Fruit fly (Drosophila melanogaster): ENCODE results near the gene Gcn2.

Gene Gcn2

dm6 chr3R:31404499-31405276 is 9.2 kb downstream of the Gcn2 start, which contains the start of gene Gprk2 (continued):
- TF ChIP-seq en (GFP tag; optimal IDR thresholded peaks at IDR 0.05) (peak; percentile 100), CG13775 (GFP tag; optimal IDR thresholded peaks at IDR 0.05) (peak; percentile 100), Six4 (GFP tag; optimal IDR thresholded peaks at IDR 0.05) (peak; percentile 100), CG4360 (GFP tag; IDR thresholded peaks at IDR 0.05) (peak; percentile 96), H2.0 (GFP tag; IDR thresholded peaks at IDR 0.05) (peak; percentile 100), Sry-δ (GFP tag; optimal IDR thresholded peaks at IDR 0.05) (peak; percentile 86), ash1 (GFP tag; optimal IDR thresholded peaks at IDR 0.05) (peak; percentile 99), tup (GFP tag; optimal IDR thresholded peaks at IDR 0.05) (peak; percentile 100), jing (GFP tag; optimal IDR thresholded peaks at IDR 0.05) (peak; percentile 100), Ssrp (tag; optimal IDR thresholded peaks at IDR 0.05) (peak; percentile 100), lmd (GFP tag; IDR thresholded peaks at IDR 0.05) (peak; percentile 100), CG11398 (GFP tag; optimal IDR thresholded peaks at IDR 0.05) (peak; percentile 100), dysf (GFP tag; IDR thresholded peaks at IDR 0.05) (peak; percentile 100), wor (GFP tag; IDR thresholded peaks at IDR 0.05) (peak; percentile 100), Fer1 (GFP tag; optimal IDR thresholded peaks at IDR 0.05) (peak; percentile 100), schlank (tag; optimal IDR thresholded peaks at IDR 0.05) (peak; percentile 99), gem (tag; optimal IDR thresholded peaks at IDR 0.05) (peak; percentile 100), Optix (GFP tag; IDR thresholded peaks at IDR 0.05) (peak; percentile 100), Fer2 (tag; optimal IDR thresholded peaks at IDR 0.05) (peak; percentile 99), Jarid2 (GFP tag; optimal IDR thresholded peaks at IDR 0.05) (peak; percentile 98), E2f2 (GFP tag; IDR thresholded peaks at IDR 0.05) (peak; percentile 96), CHES-1-like (GFP tag; optimal IDR thresholded peaks at IDR 0.05) (peak; percentile 100), gcm2 (GFP tag; optimal IDR thresholded peaks at IDR 0.05) (peak; percentile 99), Side (GFP tag; optimal IDR thresholded peaks at IDR 0.05) (peak; percentile 100), Deaf1 (tag; optimal IDR thresholded peaks at IDR 0.05) (peak; percentile 92), abd-A (tag; optimal IDR thresholded peaks at IDR 0.05) (no peak), luna (GFP tag; optimal IDR thresholded peaks at IDR 0.05) (peak; percentile 100), ssp (GFP tag; IDR thresholded peaks at IDR 0.05) (peak; percentile 97), ci (GFP tag; IDR thresholded peaks at IDR 0.05) (peak; percentile 100), dati (GFP tag; IDR thresholded peaks at IDR 0.05) (peak; percentile 99), cato (GFP tag; optimal IDR thresholded peaks at IDR 0.05; ENCODE audit: borderline replicate concordance) (peak; percentile 100), lab (GFP tag; optimal IDR thresholded peaks at IDR 0.05) (peak; percentile 100), Dip2 (GFP tag; IDR thresholded peaks at IDR 0.05) (peak; percentile 82), B-H2 (GFP tag; optimal IDR thresholded peaks at IDR 0.05) (peak; percentile 88), Adf1 (GFP tag; IDR thresholded peaks at IDR 0.05) (peak; percentile 95), CG3726 (GFP tag; IDR thresholded peaks at IDR 0.05) (peak; percentile 100), CG8765 (GFP tag; IDR thresholded peaks at IDR 0.05) (peak; percentile 99), CG3163 (GFP tag; optimal IDR thresholded peaks at IDR 0.05) (peak; percentile 97), CG2120 (GFP tag; optimal IDR thresholded peaks at IDR 0.05) (peak; percentile 100), cad (GFP tag; optimal IDR thresholded peaks at IDR 0.05) (no peak), CG14050 (GFP tag; IDR thresholded peaks at IDR 0.05) (peak; percentile 100), CG6689 (GFP tag; IDR thresholded peaks at IDR 0.05) (peak; percentile 100), tna (GFP tag; IDR thresholded peaks at IDR 0.05; ENCODE audit: partially characterized antibody) (no peak), CG9817 (tag; optimal IDR thresholded peaks at IDR 0.05) (peak; percentile 99), oc (tag; optimal IDR thresholded peaks at IDR 0.05) (peak; percentile 100), Kr (GFP tag; optimal IDR thresholded peaks at IDR 0.05) (peak; percentile 92), MBD-R2 (GFP tag; IDR thresholded peaks at IDR 0.05) (peak; percentile 100), btn (GFP tag; optimal IDR thresholded peaks at IDR 0.05) (peak; percentile 100), CG9876 (GFP tag; optimal IDR thresholded peaks at IDR 0.05) (peak; percentile 99), CG31224 (GFP tag; IDR thresholded peaks at IDR 0.05) (peak; percentile 99)

All from whole organism, embryonic.